Worm (Caenorhabditis elegans) whole organism, L1 larva: ENCODE measurements around the gene str-111.

Experiments
- C04F5.9 ChIP-seq: sonication (generic microtip); optimal IDR thresholded peaks from 2 replicates; lab custom pipeline; 2016; ENCODE audit warnings: missing genetic modification characterization, missing compliant biosample characterization
- C34B4.2 ChIP-seq: sonication (generic microtip); optimal IDR thresholded peaks from 2 replicates; lab custom pipeline; 2017; ENCODE audit warnings: mild to moderate bottlenecking, missing genetic modification characterization, missing compliant biosample characterization
- F16B12.6 ChIP-seq: fragments of 150-350 bp; optimal IDR thresholded peaks from 2 replicates; lab custom pipeline; 2014; ENCODE audit warnings: missing biosample characterization, missing genetic modification characterization
- Y116A8C.19 ChIP-seq: sonication (generic microtip); optimal IDR thresholded peaks from 2 replicates; lab custom pipeline; 2016; ENCODE audit warnings: missing compliant biosample characterization, missing genetic modification characterization, borderline replicate concordance
- alr-1 ChIP-seq: fragments of 200-800 bp; sonication (Bioruptor generic); optimal IDR thresholded peaks from 2 replicates; lab custom pipeline; 2018; ENCODE audit warnings: borderline replicate concordance, mild to moderate bottlenecking, missing genetic modification characterization, missing compliant biosample characterization
- aly-2 ChIP-seq: fragments of 150-350 bp; optimal IDR thresholded peaks from 2 replicates; lab custom pipeline; 2014; ENCODE audit warnings: missing biosample characterization, missing genetic modification characterization
- ceh-82 ChIP-seq, 3 experiments: fragments of 150-350 bp in 1 of 3; sonication (generic microtip) in 2 of 3; optimal IDR thresholded peaks; 2 replicates each; lab custom pipeline; 2014 to 2017; ENCODE audit warnings: missing biosample characterization in 3 of 3, missing genetic modification characterization in 3 of 3
- ceh-90 ChIP-seq: sonication (generic microtip); optimal IDR thresholded peaks from 2 replicates; lab custom pipeline; 2016; ENCODE audit warnings: missing genetic modification characterization, missing compliant biosample characterization
- ces-1 ChIP-seq: fragments of 150-350 bp; optimal IDR thresholded peaks from 2 replicates; lab custom pipeline; 2014; ENCODE audit warnings: missing biosample characterization, missing genetic modification reagents, missing genetic modification characterization
- dsc-1 ChIP-seq: sonication (generic microtip); optimal IDR thresholded peaks from 2 replicates; lab custom pipeline; 2016; ENCODE audit warnings: mild to moderate bottlenecking, missing genetic modification characterization, missing compliant biosample characterization
- egl-13 ChIP-seq: sonication (generic microtip); optimal IDR thresholded peaks from 2 replicates; lab custom pipeline; 2016; ENCODE audit warnings: missing genotype, missing genetic modification reagents, missing genetic modification characterization, missing compliant biosample characterization
- elt-2 ChIP-seq: sonication (generic microtip); optimal IDR thresholded peaks from 2 replicates; lab custom pipeline; 2016; ENCODE audit warnings: missing genetic modification characterization, mild to moderate bottlenecking, inconsistent platforms, missing compliant biosample characterization, missing genetic modification reagents
- fkh-10 ChIP-seq: sonication (generic microtip); optimal IDR thresholded peaks from 2 replicates; lab custom pipeline; 2017; ENCODE audit warnings: missing biosample characterization, missing genetic modification reagents, missing genetic modification characterization
- fkh-4 ChIP-seq: sonication (generic microtip); optimal IDR thresholded peaks from 2 replicates; lab custom pipeline; 2016; ENCODE audit warnings: missing compliant biosample characterization, missing genetic modification characterization, borderline replicate concordance
- fkh-8 ChIP-seq: sonication (generic microtip); optimal IDR thresholded peaks from 2 replicates; lab custom pipeline; 2016; ENCODE audit warnings: mild to moderate bottlenecking, missing genetic modification characterization, missing compliant biosample characterization
- grh-1 ChIP-seq: fragments of 200-800 bp; sonication (Bioruptor generic); IDR thresholded peaks from 2 replicates; pipeline ENCODE4 v1.3.6; 2022; ENCODE audit warnings: missing genetic modification reagents, missing genetic modification characterization, missing compliant biosample characterization
- irx-1 ChIP-seq: sonication (generic microtip); optimal IDR thresholded peaks from 2 replicates; lab custom pipeline; 2016; ENCODE audit warnings: missing genetic modification characterization, missing compliant biosample characterization
- lin-14 ChIP-seq: fragments of 200-800 bp; sonication (Bioruptor generic); optimal IDR thresholded peaks from 2 replicates; lab custom pipeline; 2018; ENCODE audit warnings: mild to moderate bottlenecking, missing genetic modification characterization, moderate library complexity, missing compliant biosample characterization
- lin-15B ChIP-seq: fragments of 150-350 bp; sonication (generic microtip); optimal IDR thresholded peaks from 3 replicates; lab custom pipeline; 2014; ENCODE audit warnings: missing biosample characterization, missing genetic modification characterization
- lir-3 ChIP-seq: sonication (generic microtip); optimal IDR thresholded peaks from 2 replicates; lab custom pipeline; 2016; ENCODE audit warnings: mild to moderate bottlenecking, missing genetic modification characterization, moderate library complexity, missing compliant biosample characterization; ENCODE audit not compliant: poor library complexity
- lsy-2 ChIP-seq, 2 experiments: fragments of 150-350 bp; optimal IDR thresholded peaks; 2 replicates each; lab custom pipeline; 2014; ENCODE audit warnings: missing biosample characterization in 2 of 2, missing genetic modification characterization in 2 of 2
- mdl-1 ChIP-seq, 2 experiments: fragments of 150-350 bp; optimal IDR thresholded peaks; 2 replicates each; lab custom pipeline; 2014 to 2017; ENCODE audit warnings: missing biosample characterization in 2 of 2, missing genetic modification characterization in 2 of 2, inconsistent platforms in 1 of 2
- mep-1 ChIP-seq: fragments of 150-350 bp; optimal IDR thresholded peaks from 2 replicates; lab custom pipeline; 2014; ENCODE audit warnings: missing biosample characterization, missing genetic modification characterization
- nhr-20 ChIP-seq: sonication (generic microtip); optimal IDR thresholded peaks from 2 replicates; lab custom pipeline; 2016; ENCODE audit warnings: mild to moderate bottlenecking, missing genetic modification characterization, missing compliant biosample characterization
- nhr-237 ChIP-seq: fragments of 150-350 bp; optimal IDR thresholded peaks from 2 replicates; lab custom pipeline; 2014; ENCODE audit warnings: missing biosample characterization, missing genetic modification characterization
- nhr-28 ChIP-seq: fragments of 150-350 bp; optimal IDR thresholded peaks from 2 replicates; lab custom pipeline; 2014; ENCODE audit warnings: missing biosample characterization, missing genetic modification characterization
- nhr-47 ChIP-seq: sonication (generic microtip); optimal IDR thresholded peaks from 2 replicates; lab custom pipeline; 2016; ENCODE audit warnings: mild to moderate bottlenecking, missing genetic modification characterization, moderate library complexity, missing compliant biosample characterization
- nhr-77 ChIP-seq: fragments of 150-350 bp; optimal IDR thresholded peaks from 2 replicates; lab custom pipeline; 2014; ENCODE audit warnings: missing biosample characterization, missing genetic modification characterization
- nhr-84 ChIP-seq: sonication (generic microtip); optimal IDR thresholded peaks from 2 replicates; lab custom pipeline; 2017; ENCODE audit warnings: missing biosample characterization, missing genetic modification characterization
- nhr-85 ChIP-seq: sonication (generic microtip); peaks from one replicate; lab custom pipeline; 2016; ENCODE audit warnings: missing genetic modification characterization, inconsistent platforms, missing compliant biosample characterization
- pqm-1 ChIP-seq: sonication (generic microtip); optimal IDR thresholded peaks from 3 replicates; lab custom pipeline; 2017; ENCODE audit warnings: missing biosample characterization, missing genetic modification characterization
- rnt-1 ChIP-seq: sonication (generic microtip); optimal IDR thresholded peaks from 2 replicates; lab custom pipeline; 2016; ENCODE audit warnings: mild to moderate bottlenecking, missing genetic modification characterization, moderate library complexity, missing compliant biosample characterization
- skn-1 ChIP-seq: fragments of 150-350 bp; optimal IDR thresholded peaks from 2 replicates; lab custom pipeline; 2014; ENCODE audit warnings: missing biosample characterization, missing genetic modification characterization
- snpc-4 ChIP-seq: fragments of 150-350 bp; optimal IDR thresholded peaks from 2 replicates; lab custom pipeline; 2014; ENCODE audit warnings: missing biosample characterization, missing genetic modification characterization
- snu-23 ChIP-seq: sonication (generic microtip); optimal IDR thresholded peaks from 2 replicates; lab custom pipeline; 2016; ENCODE audit warnings: missing genetic modification characterization, missing compliant biosample characterization
- sox-4 ChIP-seq: sonication (generic microtip); optimal IDR thresholded peaks from 2 replicates; lab custom pipeline; 2016; ENCODE audit warnings: missing genetic modification characterization, missing compliant biosample characterization
- sptf-1 ChIP-seq: fragments of 150-350 bp; optimal IDR thresholded peaks from 2 replicates; lab custom pipeline; 2014; ENCODE audit warnings: missing biosample characterization, missing genetic modification characterization
- sup-37 ChIP-seq: fragments of 200-800 bp; sonication (Bioruptor generic); optimal IDR thresholded peaks from 2 replicates; lab custom pipeline; 2018; ENCODE audit warnings: mild to moderate bottlenecking, missing genetic modification characterization, missing compliant biosample characterization
- swsn-7 ChIP-seq: sonication (generic microtip); optimal IDR thresholded peaks from 2 replicates; lab custom pipeline; 2016; ENCODE audit warnings: missing genetic modification characterization, missing compliant biosample characterization
- tbx-2 ChIP-seq: sonication (generic microtip); optimal IDR thresholded peaks from 2 replicates; lab custom pipeline; 2016; ENCODE audit warnings: missing genetic modification characterization, missing compliant biosample characterization
- unc-98 ChIP-seq: fragments of 200-800 bp; sonication (Bioruptor generic); IDR thresholded peaks from 2 replicates; pipeline ENCODE4 v1.3.6; 2022; ENCODE audit warnings: missing genetic modification characterization, missing compliant biosample characterization
- vab-15 ChIP-seq: sonication (generic microtip); optimal IDR thresholded peaks from 2 replicates; lab custom pipeline; 2017; ENCODE audit warnings: missing genotype, mild to moderate bottlenecking, missing genetic modification characterization, missing compliant biosample characterization
- xbp-1 ChIP-seq: sonication (generic microtip); optimal IDR thresholded peaks from 2 replicates; lab custom pipeline; 2016; ENCODE audit warnings: missing genetic modification characterization, missing compliant biosample characterization
- zag-1 ChIP-seq: fragments of 150-350 bp; optimal IDR thresholded peaks from 2 replicates; lab custom pipeline; 2014; ENCODE audit warnings: missing biosample characterization, missing genetic modification characterization
- zip-4 ChIP-seq: fragments of 200-800 bp; sonication (Bioruptor generic); optimal IDR thresholded peaks from 2 replicates; lab custom pipeline; 2018; ENCODE audit warnings: mild to moderate bottlenecking, missing genetic modification characterization, moderate library complexity, missing compliant biosample characterization

The str-111 gene

DNA sequence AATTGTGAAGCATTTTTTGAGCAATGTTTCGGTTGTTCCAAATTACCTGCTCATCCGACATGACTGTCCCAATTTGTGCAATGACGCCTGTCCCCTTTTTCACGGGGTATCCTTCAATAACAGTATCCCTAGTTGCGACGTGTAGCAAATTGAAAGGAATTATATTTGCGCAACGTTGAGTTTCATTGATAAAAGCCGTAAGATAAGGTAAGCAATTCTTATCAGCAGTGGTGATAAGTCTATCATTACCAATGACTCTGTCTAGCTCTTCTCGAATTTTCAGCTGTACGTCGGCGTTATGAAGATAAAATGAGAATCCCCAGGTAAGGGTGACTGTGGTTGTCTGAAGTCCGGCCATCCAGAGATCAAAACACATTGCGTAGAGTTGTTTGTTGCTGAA lies 5.2 kb upstream of the str-111 start:
- TF ChIP-seq Y116A8C.19 (tag; lab: Kevin White, UChicago): no peak
- no peak for TF ChIP-seq sox-4 (tag; lab: Kevin White, UChicago)
- peak; percentile 16 for TF ChIP-seq pqm-1 (tag; lab: Kevin White, UChicago)
- no peak for TF ChIP-seq grh-1
- TF ChIP-seq mep-1 (tag; lab: Kevin White, UChicago): no peak
- TF ChIP-seq snpc-4 (tag; lab: Kevin White, UChicago): no peak
- TF ChIP-seq nhr-85: peak; percentile 14
- TF ChIP-seq ceh-82 (tag; optimal IDR thresholded peaks at IDR 0.05; lab: Kevin White, UChicago): no peak
- no peak for TF ChIP-seq tbx-2
- peak; percentile 57 for TF ChIP-seq elt-2 (tag; lab: Kevin White, UChicago)
- TF ChIP-seq zip-4 (GFP tag; lab: Kevin White, UChicago): no peak
- TF ChIP-seq nhr-77 (tag; lab: Kevin White, UChicago): no peak
- no peak for TF ChIP-seq snu-23 (GFP tag; lab: Kevin White, UChicago)
- no peak for TF ChIP-seq unc-98 (GFP tag; lab: Robert Waterston, UW)
- no peak for TF ChIP-seq lsy-2 (tag; optimal IDR thresholded peaks at IDR 0.05; lab: Kevin White, UChicago)

- no peak for TF ChIP-seq unc-98 (GFP tag; lab: Robert Waterston, UW)
- peak; percentile 18 for TF ChIP-seq fkh-8 (tag; lab: Kevin White, UChicago)
- TF ChIP-seq zag-1 (tag; lab: Kevin White, UChicago): no peak
- no peak for TF ChIP-seq C34B4.2 (tag; lab: Kevin White, UChicago)
Observed at ce11 chrV:16171721-16172120, 2.8 kb upstream of the str-111 start, which contains the start of gene K05D4.9. Gene K05D4.9, minus strand, starts transcription at chrV:16171821.

DNA sequence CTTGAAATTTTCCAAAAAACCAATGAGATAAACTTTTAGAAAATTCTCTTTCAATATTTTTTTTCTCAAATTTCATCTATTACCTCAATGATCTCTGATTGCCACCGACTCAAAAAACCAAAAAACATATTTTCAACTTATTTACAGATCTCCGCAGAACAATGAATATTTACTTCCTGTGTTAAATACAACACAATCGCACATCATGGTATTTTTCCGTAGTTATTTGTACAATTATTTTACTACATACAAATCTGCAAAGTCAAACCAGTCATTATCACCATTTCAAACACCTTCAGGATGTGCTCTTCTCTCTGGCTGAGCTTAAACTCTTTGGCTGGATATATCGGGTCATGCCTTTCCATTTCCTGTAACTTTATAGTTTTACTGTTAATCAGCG lies 3.0 kb downstream of the str-111 start, which contains the start of gene str-108:
TSS of gene str-108 (plus strand) at position 301 of the 400 bp plus-strand sequence.
- no peak for TF ChIP-seq lin-14 (GFP tag; lab: Kevin White, UChicago)
- TF ChIP-seq nhr-47 (tag; lab: Kevin White, UChicago): no peak
- TF ChIP-seq pqm-1 (tag; lab: Kevin White, UChicago): no peak
- no peak for TF ChIP-seq fkh-4 (tag; lab: Kevin White, UChicago)
- no peak for TF ChIP-seq aly-2 (tag; lab: Kevin White, UChicago)
- no peak for TF ChIP-seq elt-2 (tag; lab: Kevin White, UChicago)
- TF ChIP-seq ceh-90 (tag; lab: Kevin White, UChicago): no peak
- no peak for TF ChIP-seq C04F5.9
- TF ChIP-seq vab-15 (tag; lab: Kevin White, UChicago): no peak
- TF ChIP-seq egl-13: no peak
- TF ChIP-seq sptf-1 (tag; lab: Kevin White, UChicago): no peak
- TF ChIP-seq lir-3 (tag; lab: Kevin White, UChicago): no peak

- no peak for TF ChIP-seq skn-1 (tag; lab: Kevin White, UChicago)
- no peak for TF ChIP-seq C04F5.9
- no peak for TF ChIP-seq elt-2 (tag; lab: Kevin White, UChicago)
- TF ChIP-seq swsn-7 (tag; lab: Kevin White, UChicago): no peak
- no peak for TF ChIP-seq rnt-1
- TF ChIP-seq mdl-1 (tag; optimal IDR thresholded peaks at IDR 0.05; lab: Kevin White, UChicago): no peak
- TF ChIP-seq nhr-20: no peak
- TF ChIP-seq nhr-237 (tag; lab: Kevin White, UChicago): no peak
Observed at ce11 chrV:16163719-16164118, 5.2 kb downstream of the str-111 start, which contains the start of gene F10A3.12. Gene F10A3.12, plus strand, starts transcription at chrV:16164019.

DNA sequence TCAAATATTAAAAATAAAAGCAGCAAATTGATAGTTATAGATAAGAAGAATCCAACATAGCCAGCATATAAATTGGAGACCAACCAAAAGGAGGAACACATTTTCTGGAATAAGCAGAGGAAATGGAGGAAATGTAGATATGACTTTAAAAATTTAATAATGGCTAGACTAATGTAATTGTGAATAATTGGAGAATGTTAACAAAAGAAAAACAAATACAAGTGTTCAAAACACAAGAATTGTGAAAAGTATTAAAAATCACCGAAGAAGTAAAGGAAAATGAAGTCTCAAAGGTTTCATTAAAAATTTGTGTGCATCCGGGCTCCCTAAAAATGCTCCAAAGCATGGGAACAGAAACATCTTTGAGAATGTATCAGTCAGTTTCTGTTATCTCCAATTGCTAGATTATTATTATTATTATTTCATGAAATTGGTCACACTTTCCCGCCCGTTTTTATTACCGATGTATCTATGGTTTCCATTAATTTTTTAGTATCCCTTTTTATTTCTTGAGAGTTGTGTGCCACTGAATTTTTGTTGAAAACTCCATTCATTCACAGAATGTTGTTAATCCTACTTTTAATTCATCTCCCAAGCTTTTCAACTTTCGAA lies 6.7 kb downstream of the str-111 start, which contains the start of the genes str-109 and F10A3.11:
TSS of gene str-109 (minus strand) at position 101 of the 612 bp plus-strand sequence.
TSS of gene F10A3.11 (plus strand) at position 562 of the 612 bp plus-strand sequence.
- TF ChIP-seq nhr-84 (tag; lab: Kevin White, UChicago) (no peak), ces-1 (GFP tag; lab: Kevin White, UChicago) (no peak), xbp-1 (tag; lab: Kevin White, UChicago) (no peak), F16B12.6 (tag; lab: Kevin White, UChicago) (no peak), grh-1 (no peak), rnt-1 (no peak), C04F5.9 (no peak), unc-98 (GFP tag; lab: Robert Waterston, UW) (no peak), nhr-28 (tag; lab: Kevin White, UChicago) (no peak), sup-37 (GFP tag; lab: Kevin White, UChicago) (no peak), dsc-1 (tag; lab: Kevin White, UChicago) (no peak), lin-15B (tag; lab: Kevin White, UChicago) (no peak), fkh-10 (GFP tag; lab: Kevin White, UChicago) (no peak), alr-1 (tag; lab: Kevin White, UChicago) (no peak), irx-1 (tag; lab: Kevin White, UChicago) (no peak)
